Fruit fly (Drosophila melanogaster) whole organism, wandering third instar larva: ENCODE data around the gene Or83a.

Experiments
- Abd-B ChIP-seq: fragments of >200 bp; optimal IDR thresholded peaks from 2 replicates; lab custom pipeline; 2017; ENCODE audit warnings: missing biosample characterization, missing genetic modification characterization
- CG32264 ChIP-seq: fragments of 200-800 bp; sonication (Bioruptor generic); optimal IDR thresholded peaks from 2 replicates; lab custom pipeline; 2016; ENCODE audit warnings: missing biosample characterization, missing genetic modification characterization
- CG9705 ChIP-seq: fragments of 200-800 bp; sonication (Bioruptor generic); optimal IDR thresholded peaks from 2 replicates; lab custom pipeline; 2018; ENCODE audit warnings: missing biosample characterization, mild to moderate bottlenecking, missing genetic modification characterization
- CrebA ChIP-seq: fragments of 200-800 bp; sonication (Bioruptor generic); optimal IDR thresholded peaks from 2 replicates; lab custom pipeline; 2016; ENCODE audit warnings: missing biosample characterization, mild to moderate bottlenecking, missing genetic modification characterization, borderline replicate concordance
- Dfd ChIP-seq: fragments of >200 bp; optimal IDR thresholded peaks from 2 replicates; lab custom pipeline; 2017; ENCODE audit warnings: missing biosample characterization, missing genetic modification characterization
- Dif ChIP-seq: fragments of 200-275, 200-300 bp; sonication (Bioruptor generic); optimal IDR thresholded peaks from 2 replicates; lab custom pipeline; 2018; ENCODE audit warnings: missing biosample characterization, missing genetic modification characterization; ENCODE audit not compliant: partially characterized antibody
- GATAd ChIP-seq: sonication (Bioruptor generic); optimal IDR thresholded peaks from 2 replicates; lab custom pipeline; 2016; ENCODE audit warnings: missing biosample characterization, missing genetic modification characterization
- HLH106 ChIP-seq: fragments of 200-800 bp; optimal IDR thresholded peaks from 3 replicates; lab custom pipeline; 2019; ENCODE audit warnings: missing biosample characterization, mild to moderate bottlenecking, missing genetic modification characterization, moderate library complexity
- Hnf4 ChIP-seq: fragments of 200-800 bp; sonication (Bioruptor generic); optimal IDR thresholded peaks from 2 replicates; lab custom pipeline; 2016; ENCODE audit warnings: missing biosample characterization, mild to moderate bottlenecking, missing genetic modification characterization
- Hr83 ChIP-seq: fragments of 200-300 bp; sonication (Bioruptor generic); optimal IDR thresholded peaks from 2 replicates; lab custom pipeline; 2016; ENCODE audit warnings: missing biosample characterization, mild to moderate bottlenecking, missing genetic modification characterization, moderate library complexity; ENCODE audit not compliant: poor library complexity, severe bottlenecking
- Jra ChIP-seq: sonication (Bioruptor generic); optimal IDR thresholded peaks from 2 replicates; lab custom pipeline; 2016; ENCODE audit warnings: missing biosample characterization, missing genetic modification characterization
- Mio ChIP-seq: sonication (Bioruptor generic); optimal IDR thresholded peaks from 2 replicates; lab custom pipeline; 2016; ENCODE audit warnings: missing biosample characterization, missing genetic modification characterization
- Myc ChIP-seq: fragments of >200 bp; optimal IDR thresholded peaks from 2 replicates; lab custom pipeline; 2017
- N ChIP-seq: fragments of >200 bp; optimal IDR thresholded peaks from 2 replicates; lab custom pipeline; 2018; ENCODE audit warnings: missing biosample characterization, missing external identifiers, missing genetic modification characterization
- OdsH ChIP-seq: fragments of 200-800 bp; sonication (Bioruptor generic); optimal IDR thresholded peaks from 2 replicates; lab custom pipeline; 2016; ENCODE audit warnings: missing biosample characterization, mild to moderate bottlenecking, missing genetic modification characterization
- Rel ChIP-seq, 2 experiments: fragments of 200-800 bp; sonication (Bioruptor generic) in 1 of 2; optimal IDR thresholded peaks; 2 replicates in 1 of 2; 3 replicates in 1 of 2; lab custom pipeline; 2016 to 2019; ENCODE audit warnings: mild to moderate bottlenecking in 2 of 2, missing biosample characterization in 2 of 2, missing genetic modification characterization in 2 of 2, moderate library complexity in 1 of 2
- Sp1 ChIP-seq: fragments of 200-800 bp; sonication (Bioruptor generic); optimal IDR thresholded peaks from 3 replicates; lab custom pipeline; 2019; ENCODE audit warnings: missing biosample characterization, mild to moderate bottlenecking, missing genetic modification characterization, moderate library complexity
- Vsx2 ChIP-seq: fragments of 200-300, 225-300 bp; sonication (Bioruptor generic); optimal IDR thresholded peaks from 2 replicates; lab custom pipeline; 2018; ENCODE audit warnings: missing biosample characterization, missing genetic modification characterization; ENCODE audit not compliant: partially characterized antibody
- br ChIP-seq: fragments of 200-800 bp; sonication (Bioruptor generic); optimal IDR thresholded peaks from 2 replicates; lab custom pipeline; 2016; ENCODE audit warnings: missing biosample characterization, missing genetic modification characterization
- brk ChIP-seq: fragments of 200-800 bp; sonication (Bioruptor generic); optimal IDR thresholded peaks from 2 replicates; lab custom pipeline; 2016; ENCODE audit warnings: missing biosample characterization, mild to moderate bottlenecking, missing genetic modification characterization
- dl ChIP-seq, 2 experiments: fragments of 175-275, 200-275 bp in 1 of 2; fragments of 200-275 bp in 1 of 2; sonication (Bioruptor generic); optimal IDR thresholded peaks; lab custom pipeline; 2018; ENCODE audit warnings: mild to moderate bottlenecking in 2 of 2, missing biosample characterization in 2 of 2, missing genetic modification characterization in 2 of 2, moderate library complexity in 2 of 2; ENCODE audit not compliant: partially characterized antibody in 2 of 2, insufficient read depth in 1 of 2
- dmrt93B ChIP-seq: fragments of 200-800 bp; sonication (Bioruptor generic); optimal IDR thresholded peaks from 2 replicates; lab custom pipeline; 2018; ENCODE audit warnings: missing biosample characterization, mild to moderate bottlenecking, missing genetic modification characterization
- dsf ChIP-seq: sonication (Bioruptor generic); optimal IDR thresholded peaks from 2 replicates; lab custom pipeline; 2016; ENCODE audit warnings: missing biosample characterization, missing genetic modification characterization, borderline replicate concordance
- ey ChIP-seq: fragments of 200-800 bp; sonication (Bioruptor generic); optimal IDR thresholded peaks from 2 replicates; lab custom pipeline; 2016; ENCODE audit warnings: missing biosample characterization, missing genetic modification characterization
- foxo ChIP-seq, 2 experiments: fragments of 200-800 bp; sonication (Bioruptor generic); optimal IDR thresholded peaks; 2 replicates in 1 of 2; 3 replicates in 1 of 2; lab custom pipeline; 2016 to 2017; ENCODE audit warnings: missing biosample characterization in 2 of 2, missing genetic modification characterization in 2 of 2
- fru ChIP-seq: fragments of 200-800 bp; sonication (Bioruptor generic); optimal IDR thresholded peaks from 3 replicates; lab custom pipeline; 2016; ENCODE audit warnings: missing biosample characterization, mild to moderate bottlenecking, missing genetic modification characterization
- h ChIP-seq: fragments of 200-800 bp; sonication (Bioruptor generic); optimal IDR thresholded peaks from 3 replicates; lab custom pipeline; 2016; ENCODE audit warnings: missing biosample characterization, mild to moderate bottlenecking, missing genetic modification characterization
- jim ChIP-seq: fragments of 175-275, 200-325 bp; sonication (Bioruptor generic); optimal IDR thresholded peaks from 2 replicates; lab custom pipeline; 2016; ENCODE audit warnings: missing biosample characterization, mild to moderate bottlenecking, missing genetic modification characterization
- lola ChIP-seq: fragments of >200 bp; optimal IDR thresholded peaks from 2 replicates; lab custom pipeline; 2017; ENCODE audit warnings: missing biosample characterization, missing genetic modification characterization
- pan ChIP-seq: fragments of >200 bp; optimal IDR thresholded peaks from 2 replicates; lab custom pipeline; 2017
- psq ChIP-seq: fragments of 200-800 bp; sonication (Bioruptor generic); optimal IDR thresholded peaks from 3 replicates; lab custom pipeline; 2017; ENCODE audit warnings: missing biosample characterization, mild to moderate bottlenecking, missing genetic modification characterization, moderate library complexity
- rgr ChIP-seq: fragments of 200-800 bp; sonication (Bioruptor generic); optimal IDR thresholded peaks from 3 replicates; lab custom pipeline; 2016; ENCODE audit warnings: missing biosample characterization, mild to moderate bottlenecking, missing genetic modification characterization
- sage ChIP-seq: fragments of 200-800 bp; sonication (Bioruptor generic); optimal IDR thresholded peaks from 2 replicates; lab custom pipeline; 2016; ENCODE audit warnings: missing biosample characterization, mild to moderate bottlenecking, missing genetic modification characterization
- sv ChIP-seq: fragments of 200-800 bp; sonication (Bioruptor generic); optimal IDR thresholded peaks from 3 replicates; lab custom pipeline; 2016; ENCODE audit warnings: missing biosample characterization, missing genetic modification characterization
- tai ChIP-seq: sonication (Bioruptor generic); optimal IDR thresholded peaks from 2 replicates; lab custom pipeline; 2016; ENCODE audit warnings: missing biosample characterization, missing genetic modification characterization
- woc ChIP-seq: sonication (Bioruptor generic); optimal IDR thresholded peaks from 2 replicates; lab custom pipeline; 2016; ENCODE audit warnings: missing biosample characterization, mild to moderate bottlenecking, missing genetic modification characterization

The Or83a gene

dm6 chr3R:5367512-5368169 lies 31.4 kb downstream of the Or83a start:
- TF ChIP-seq HLH106 (peak; percentile 7), pan (lab: Kevin White, UChicago) (no peak), rgr (GFP tag; lab: Kevin White, UChicago) (peak; percentile 38), dl (GFP tag; optimal IDR thresholded peaks at IDR 0.05; lab: Kevin White, UChicago; ENCODE audit: insufficient read depth in 1 of 2, partially characterized antibody in 2 of 2) (no peak), Hnf4 (GFP tag; lab: Kevin White, UChicago) (peak; percentile 33), Jra (GFP tag; lab: Kevin White, UChicago) (peak; percentile 77), GATAd (GFP tag; lab: Kevin White, UChicago) (no peak), Dfd (GFP tag; lab: Kevin White, UChicago) (no peak), jim (GFP tag; lab: Kevin White, UChicago) (no peak), Hr83 (GFP tag; lab: Kevin White, UChicago) (peak; percentile 98), sv (GFP tag; lab: Kevin White, UChicago) (no peak), CG32264 (GFP tag; lab: Kevin White, UChicago) (no peak), N (no peak), Vsx2 (GFP tag; lab: Kevin White, UChicago) (no peak), foxo (GFP tag; optimal IDR thresholded peaks at IDR 0.05; lab: Kevin White, UChicago) (no peak), psq (GFP tag; lab: Kevin White, UChicago) (no peak), CrebA (no peak), Abd-B (GFP tag; lab: Kevin White, UChicago) (no peak), Sp1 (GFP tag; lab: Kevin White, UChicago) (peak; percentile 14), CG9705 (peak; percentile 15), lola (no peak), tai (GFP tag; lab: Kevin White, UChicago) (no peak), h (GFP tag; lab: Kevin White, UChicago) (peak; percentile 43), woc (GFP tag; lab: Kevin White, UChicago) (no peak), Rel (GFP tag; optimal IDR thresholded peaks at IDR 0.05; lab: Kevin White, UChicago) (no peak), Rel (tag; optimal IDR thresholded peaks at IDR 0.05; lab: Kevin White, UChicago) (peak; percentile 63), brk (GFP tag; lab: Kevin White, UChicago) (no peak), sage (GFP tag; lab: Kevin White, UChicago) (no peak)
- TF ChIP-seq, all 38 proteins: peak for 9

- TF ChIP-seq Mio (GFP tag; lab: Kevin White, UChicago) = no peak
- TF ChIP-seq OdsH = peak; percentile 13
- peak; percentile 22 for TF ChIP-seq rgr (GFP tag; lab: Kevin White, UChicago)
- TF ChIP-seq jim (GFP tag; lab: Kevin White, UChicago) = no peak
- TF ChIP-seq Sp1 (GFP tag; lab: Kevin White, UChicago) = peak; percentile 10
- TF ChIP-seq Dif (GFP tag; lab: Kevin White, UChicago) = no peak
- no peak for TF ChIP-seq pan (lab: Kevin White, UChicago)
- TF ChIP-seq h (GFP tag; lab: Kevin White, UChicago) = peak; percentile 7
- TF ChIP-seq Myc = no peak
- TF ChIP-seq brk (GFP tag; lab: Kevin White, UChicago) = no peak
- TF ChIP-seq tai (GFP tag; lab: Kevin White, UChicago) = no peak
- no peak for TF ChIP-seq ey (GFP tag; lab: Kevin White, UChicago)
- no peak for TF ChIP-seq woc (GFP tag; lab: Kevin White, UChicago)
- TF ChIP-seq dsf (GFP tag; lab: Kevin White, UChicago) = no peak
- TF ChIP-seq Rel (GFP tag; optimal IDR thresholded peaks at IDR 0.05; lab: Kevin White, UChicago) = no peak
- TF ChIP-seq Rel (tag; optimal IDR thresholded peaks at IDR 0.05; lab: Kevin White, UChicago) = peak; percentile 86
- no peak for TF ChIP-seq br (GFP tag; lab: Kevin White, UChicago)
- no peak for TF ChIP-seq Hr83 (GFP tag; lab: Kevin White, UChicago)
- no peak for TF ChIP-seq CG32264 (GFP tag; lab: Kevin White, UChicago)
- no peak for TF ChIP-seq N
- TF ChIP-seq CrebA = no peak
- TF ChIP-seq dmrt93B = no peak
- no peak for TF ChIP-seq dl (GFP tag; optimal IDR thresholded peaks at IDR 0.05; lab: Kevin White, UChicago; ENCODE audit: insufficient read depth in 1 of 2, partially characterized antibody in 2 of 2)
- no peak for TF ChIP-seq fru (GFP tag; lab: Kevin White, UChicago)
Measured at dm6 chr3R:5364539-5365273, 34.3 kb downstream of the Or83a start.
